Worm (Caenorhabditis elegans) whole organism, midembryonic: ENCODE data around the gene nasp-1.

Experiments used
- T22C8.4 ChIP-seq: fragments of 200-800 bp; sonication (Bioruptor generic); IDR thresholded peaks from 2 replicates; pipeline ENCODE4 v1.3.6; 2022; ENCODE audit warnings: missing genetic modification characterization, missing compliant biosample characterization
- cog-1 ChIP-seq: sonication (generic microtip); optimal IDR thresholded peaks from 2 replicates; lab custom pipeline; 2016; ENCODE audit warnings: missing genetic modification characterization, missing compliant biosample characterization
- flt-1 ChIP-seq: fragments of 200-800 bp; sonication (Bioruptor generic); IDR thresholded peaks from 2 replicates; pipeline ENCODE4 v1.3.6; 2022; ENCODE audit warnings: missing genetic modification characterization, missing compliant biosample characterization
- klf-2 ChIP-seq: fragments of 200-800 bp; sonication (Bioruptor generic); conservative IDR thresholded peaks from 2 replicates; pipeline ENCODE4 v1.3.6; 2022; ENCODE audit warnings: missing genetic modification reagents, missing genetic modification characterization, missing compliant biosample characterization
- med-1 ChIP-seq: sonication (generic microtip); optimal IDR thresholded peaks from 2 replicates; lab custom pipeline; 2017; ENCODE audit warnings: missing genetic modification characterization, mild to moderate bottlenecking, missing compliant biosample characterization, antibody characterized with exemption, missing genetic modification reagents; ENCODE audit not compliant: insufficient read depth
- ref-1 ChIP-seq: fragments of 200-800 bp; sonication (Bioruptor generic); conservative IDR thresholded peaks from 2 replicates; pipeline ENCODE4 v1.3.6; 2022; ENCODE audit warnings: missing genetic modification reagents, missing genetic modification characterization, missing compliant biosample characterization
- tab-1 ChIP-seq: fragments of 200-800 bp; sonication (Bioruptor generic); IDR thresholded peaks from 2 replicates; pipeline ENCODE4 v1.3.6; 2022; ENCODE audit warnings: missing genetic modification characterization, missing compliant biosample characterization
- ztf-23 ChIP-seq: fragments of 200-800 bp; sonication (Bioruptor generic); IDR thresholded peaks from 2 replicates; pipeline ENCODE4 v1.3.6; 2022; ENCODE audit warnings: missing genetic modification reagents, missing genetic modification characterization, missing compliant biosample characterization
- ztf-29 ChIP-seq: fragments of 200-800 bp; sonication (Bioruptor generic); IDR thresholded peaks from 2 replicates; pipeline ENCODE4 v1.3.6; 2022; ENCODE audit warnings: missing genetic modification reagents, missing genetic modification characterization, missing compliant biosample characterization

The nasp-1 gene

DNA sequence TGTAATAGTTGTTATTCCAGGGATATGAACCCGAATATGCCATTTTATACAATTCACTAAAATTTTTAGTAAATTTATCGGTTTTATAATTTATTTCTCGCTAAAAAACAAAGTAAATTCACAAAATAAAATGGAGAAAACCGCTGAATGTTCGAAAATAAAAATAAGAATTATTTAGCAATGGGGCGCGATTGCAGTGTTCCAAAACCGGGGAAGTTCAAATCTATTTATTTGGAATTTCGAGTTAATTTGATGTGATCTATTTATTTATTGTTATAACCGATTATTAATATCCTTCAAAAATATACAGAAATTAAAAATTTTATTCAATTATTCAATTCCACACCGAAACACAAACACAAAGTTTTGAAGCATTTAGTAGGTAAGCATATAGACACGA is 26.1 kb downstream of the nasp-1 start, which contains the start of gene F40F8.11:
Gene F40F8.11 (minus strand): TSS at position 49 of the 400 bp plus-strand sequence.
- TF ChIP-seq T22C8.4 (GFP tag; lab: Robert Waterston, UW) (no peak), cog-1 (tag; lab: Kevin White, UChicago) (peak; percentile 10)

DNA sequence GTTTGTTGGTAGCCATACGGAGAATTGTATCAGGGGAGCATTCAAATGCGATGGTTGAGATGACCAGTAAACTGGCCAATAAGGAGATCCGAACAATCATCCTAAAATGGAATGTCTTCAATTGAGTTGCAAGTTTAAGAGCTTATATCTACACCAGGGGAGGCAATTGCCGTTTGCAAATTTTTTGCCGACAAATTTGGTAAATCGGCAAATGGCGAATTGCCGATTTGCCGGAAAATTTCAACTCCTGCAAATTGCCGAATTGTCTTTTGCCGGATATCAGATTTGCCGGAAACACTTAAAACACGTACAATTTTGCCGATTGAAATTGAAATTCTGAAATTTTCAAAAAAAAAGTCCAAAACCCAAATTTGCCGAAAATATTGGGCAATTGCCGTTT is 28.4 kb downstream of the nasp-1 start, which contains the start of gene F40F8.5:
Gene F40F8.5 (minus strand): TSS at position 101 of the 400 bp plus-strand sequence.
- TF ChIP-seq T22C8.4 (GFP tag; lab: Robert Waterston, UW) = no peak
- no peak for TF ChIP-seq ztf-23
- no peak for TF ChIP-seq tab-1 (GFP tag; lab: Robert Waterston, UW)
- no peak for TF ChIP-seq med-1 (GFP tag; lab: Kevin White, UChicago)
- TF ChIP-seq klf-2 = no peak
- TF ChIP-seq flt-1 (GFP tag; lab: Robert Waterston, UW) = no peak
- no peak for TF ChIP-seq ref-1
- TF ChIP-seq cog-1 (tag; lab: Kevin White, UChicago) = no peak
- no peak for TF ChIP-seq ztf-29

DNA sequence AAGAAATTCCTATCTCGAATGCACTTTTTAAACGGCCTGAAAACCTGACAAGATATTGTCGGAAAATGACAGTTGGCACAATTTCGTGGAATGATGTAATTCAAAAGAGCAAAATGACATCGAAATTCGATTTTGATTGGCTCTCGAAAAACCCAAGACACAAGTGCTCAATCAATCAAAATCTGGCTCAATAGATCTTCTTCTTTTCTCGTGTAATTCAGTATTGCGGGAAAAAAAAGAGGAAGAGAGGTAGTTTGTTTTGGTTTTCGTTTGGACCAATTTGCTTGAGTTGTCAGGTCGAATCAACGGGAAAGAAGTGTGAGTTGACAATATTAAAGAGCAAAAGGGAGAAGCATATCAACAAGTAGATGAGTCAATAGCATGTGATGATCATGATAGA is 29.4 kb downstream of the nasp-1 start:
- TF ChIP-seq cog-1 (tag; lab: Kevin White, UChicago) (no peak), ztf-29 (no peak), med-1 (GFP tag; lab: Kevin White, UChicago) (no peak), klf-2 (no peak), flt-1 (GFP tag; lab: Robert Waterston, UW) (no peak), tab-1 (GFP tag; lab: Robert Waterston, UW) (no peak), T22C8.4 (GFP tag; lab: Robert Waterston, UW) (no peak), ref-1 (no peak), ztf-23 (no peak)

DNA sequence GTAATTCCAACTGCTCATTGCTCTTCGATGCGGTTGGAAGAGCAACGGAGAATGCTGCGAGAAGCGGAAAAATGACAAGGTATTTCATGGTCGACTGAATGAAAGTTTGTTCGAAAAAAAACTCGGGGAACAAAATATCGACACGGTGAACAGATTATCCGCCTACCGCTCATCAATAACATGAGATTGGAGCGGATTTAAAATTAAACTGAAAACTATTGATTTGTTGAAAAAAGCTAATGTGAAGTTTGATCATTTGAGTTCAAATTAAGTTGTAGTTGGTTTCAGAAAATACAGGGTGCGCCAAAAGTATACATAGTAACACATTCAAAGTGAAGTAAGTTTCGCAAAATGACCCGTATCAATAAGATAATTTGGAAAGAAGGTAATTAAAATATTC is 33.7 kb downstream of the nasp-1 start, which contains the start of gene F40F8.4:
Gene F40F8.4 (minus strand): TSS at position 101 of the 400 bp plus-strand sequence.
- TF ChIP-seq med-1 (GFP tag; lab: Kevin White, UChicago) = no peak
- TF ChIP-seq flt-1 (GFP tag; lab: Robert Waterston, UW) = no peak
- TF ChIP-seq ztf-29 = no peak
- no peak for TF ChIP-seq cog-1 (tag; lab: Kevin White, UChicago)
- TF ChIP-seq tab-1 (GFP tag; lab: Robert Waterston, UW) = no peak
- TF ChIP-seq ref-1 = no peak
- TF ChIP-seq ztf-23 = no peak
- TF ChIP-seq T22C8.4 (GFP tag; lab: Robert Waterston, UW) = no peak
- no peak for TF ChIP-seq klf-2

DNA sequence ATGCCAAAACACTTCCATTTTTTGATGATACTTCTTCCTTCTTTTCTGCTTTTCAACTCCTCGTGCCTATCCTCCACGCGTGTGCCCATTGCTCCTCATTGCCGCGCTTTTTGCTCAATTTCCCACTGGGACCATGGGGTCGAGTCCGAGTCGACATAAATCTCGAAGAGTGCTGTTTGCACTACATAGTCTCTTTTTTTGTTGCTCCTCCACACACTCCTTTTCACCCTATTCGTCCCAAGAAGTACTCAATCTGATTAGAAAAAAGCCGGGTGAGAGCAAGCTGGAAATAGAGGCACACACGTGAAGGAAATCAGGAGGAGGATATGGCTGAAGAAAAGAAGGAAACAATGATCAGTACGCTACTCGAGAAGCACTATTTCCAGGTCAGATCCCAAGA is 36.2 kb downstream of the nasp-1 start, which contains the start of gene arrd-6:
Gene arrd-6 (plus strand): TSS at position 169 of the 400 bp plus-strand sequence.
- no peak for TF ChIP-seq ref-1
- TF ChIP-seq tab-1 (GFP tag; lab: Robert Waterston, UW) = no peak
- no peak for TF ChIP-seq T22C8.4 (GFP tag; lab: Robert Waterston, UW)
- TF ChIP-seq flt-1 (GFP tag; lab: Robert Waterston, UW) = no peak
- TF ChIP-seq ztf-23 = no peak
- TF ChIP-seq cog-1 (tag; lab: Kevin White, UChicago) = no peak
- no peak for TF ChIP-seq med-1 (GFP tag; lab: Kevin White, UChicago)
- no peak for TF ChIP-seq ztf-29
- TF ChIP-seq klf-2 = no peak

- TF ChIP-seq T22C8.4 (GFP tag; lab: Robert Waterston, UW) (no peak), tab-1 (GFP tag; lab: Robert Waterston, UW) (no peak), med-1 (GFP tag; lab: Kevin White, UChicago) (no peak), klf-2 (no peak), ztf-29 (no peak), ztf-23 (no peak), ref-1 (no peak), flt-1 (GFP tag; lab: Robert Waterston, UW) (no peak), cog-1 (tag; lab: Kevin White, UChicago) (no peak)
Measured at ce11 chrII:11149866-11150685, 43.7 kb downstream of the nasp-1 start.

ce11 chrII:11150976-11151375 is 44.6 kb downstream of the nasp-1 start:
- TF ChIP-seq ref-1 (no peak), klf-2 (no peak)

- TF ChIP-seq flt-1 (GFP tag; lab: Robert Waterston, UW) (no peak), ztf-29 (no peak), ref-1 (no peak), med-1 (GFP tag; lab: Kevin White, UChicago) (no peak), T22C8.4 (GFP tag; lab: Robert Waterston, UW) (no peak), tab-1 (GFP tag; lab: Robert Waterston, UW) (no peak), ztf-23 (no peak), cog-1 (tag; lab: Kevin White, UChicago) (no peak), klf-2 (no peak)
Measured at ce11 chrII:11152495-11152894, 46.1 kb downstream of the nasp-1 start, which contains the start of gene pqm-1. TSS of gene pqm-1 (minus strand) at chrII:11152595.

ce11 chrII:11153080-11153479 is 46.7 kb downstream of the nasp-1 start:
- TF ChIP-seq ztf-23 = no peak
- TF ChIP-seq med-1 (GFP tag; lab: Kevin White, UChicago) = no peak
- TF ChIP-seq ztf-29 = no peak
- TF ChIP-seq klf-2 = no peak
- TF ChIP-seq cog-1 (tag; lab: Kevin White, UChicago) = no peak
- no peak for TF ChIP-seq ref-1
- TF ChIP-seq T22C8.4 (GFP tag; lab: Robert Waterston, UW) = no peak
- TF ChIP-seq tab-1 (GFP tag; lab: Robert Waterston, UW) = no peak
- TF ChIP-seq flt-1 (GFP tag; lab: Robert Waterston, UW) = no peak

DNA sequence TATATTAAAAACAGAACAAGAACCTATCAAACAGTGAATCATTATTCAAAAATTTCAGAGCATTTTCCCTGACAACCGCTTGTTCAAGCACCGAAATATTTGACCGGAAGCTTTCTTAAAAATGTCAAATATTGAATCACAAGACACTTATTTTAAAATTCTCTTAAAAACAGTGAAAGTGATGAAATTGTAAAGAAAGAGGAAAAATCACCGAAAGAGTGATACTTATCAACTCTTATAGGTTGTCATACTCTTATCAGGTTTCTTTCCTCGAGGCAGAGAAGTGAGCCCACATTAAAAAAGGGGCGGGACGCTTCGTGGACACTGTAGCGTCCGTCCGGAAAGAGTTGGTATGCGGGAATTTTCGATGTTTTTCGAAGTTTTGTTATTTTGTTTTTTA is 47.4 kb downstream of the nasp-1 start:
- TF ChIP-seq ref-1 (no peak), ztf-29 (no peak), T22C8.4 (GFP tag; lab: Robert Waterston, UW) (no peak), ztf-23 (no peak), med-1 (GFP tag; lab: Kevin White, UChicago) (no peak), klf-2 (no peak), cog-1 (tag; lab: Kevin White, UChicago) (no peak), flt-1 (GFP tag; lab: Robert Waterston, UW) (no peak), tab-1 (GFP tag; lab: Robert Waterston, UW) (no peak)
